Worm (Caenorhabditis elegans) whole organism, L1 larva: ENCODE measurements around the gene F55C5.10.

ENCODE experiments used
- ceh-90 ChIP-seq: sonication (generic microtip); optimal IDR thresholded peaks from 2 replicates; lab custom pipeline; 2016; ENCODE audit warnings: missing genetic modification characterization, missing compliant biosample characterization
- egl-27 ChIP-seq, 2 experiments: fragments of 150-350 bp in 1 of 2; sonication (generic microtip); optimal IDR thresholded peaks; 3 replicates each; lab custom pipeline; 2017 to 2018; ENCODE audit warnings: missing biosample characterization in 2 of 2, missing genetic modification characterization in 2 of 2, missing genetic modification reagents in 2 of 2
- lin-13 ChIP-seq: fragments of 150-350 bp; optimal IDR thresholded peaks from 2 replicates; lab custom pipeline; 2014; ENCODE audit warnings: missing biosample characterization, missing genetic modification reagents, missing genetic modification characterization
- nhr-12 ChIP-seq: sonication (generic microtip); optimal IDR thresholded peaks from 2 replicates; lab custom pipeline; 2017; ENCODE audit warnings: missing biosample characterization, missing genetic modification characterization
- nhr-28 ChIP-seq: fragments of 150-350 bp; optimal IDR thresholded peaks from 2 replicates; lab custom pipeline; 2014; ENCODE audit warnings: missing biosample characterization, missing genetic modification characterization
- nhr-76 ChIP-seq: sonication (generic microtip); optimal IDR thresholded peaks from 2 replicates; lab custom pipeline; 2017; ENCODE audit warnings: missing biosample characterization, missing genetic modification characterization
- nhr-90 ChIP-seq: sonication (generic microtip); optimal IDR thresholded peaks from 2 replicates; lab custom pipeline; 2016; ENCODE audit warnings: mild to moderate bottlenecking, missing genetic modification characterization, missing compliant biosample characterization; ENCODE audit not compliant: poor library complexity
- pqm-1 ChIP-seq: sonication (generic microtip); optimal IDR thresholded peaks from 3 replicates; lab custom pipeline; 2017; ENCODE audit warnings: missing biosample characterization, missing genetic modification characterization
- swsn-7 ChIP-seq: sonication (generic microtip); optimal IDR thresholded peaks from 2 replicates; lab custom pipeline; 2016; ENCODE audit warnings: missing genetic modification characterization, missing compliant biosample characterization
- unc-130 ChIP-seq: fragments of 150-350 bp; optimal IDR thresholded peaks from 2 replicates; lab custom pipeline; 2017; ENCODE audit warnings: missing biosample characterization, missing genetic modification characterization, inconsistent platforms
- unc-62 ChIP-seq: fragments of 150-350 bp; optimal IDR thresholded peaks from 2 replicates; lab custom pipeline; 2014; ENCODE audit warnings: missing biosample characterization, missing genetic modification reagents, missing genetic modification characterization
- ztf-11 ChIP-seq, 2 experiments: sonication (generic microtip); optimal IDR thresholded peaks; 2 replicates each; lab custom pipeline; 2016 to 2017; ENCODE audit warnings: missing genetic modification characterization in 2 of 2, missing biosample characterization in 1 of 2, missing compliant biosample characterization in 1 of 2
- ztf-4 ChIP-seq: fragments of 150-350 bp; optimal IDR thresholded peaks from 2 replicates; lab custom pipeline; 2014; ENCODE audit warnings: missing biosample characterization, missing genetic modification characterization

DNA sequence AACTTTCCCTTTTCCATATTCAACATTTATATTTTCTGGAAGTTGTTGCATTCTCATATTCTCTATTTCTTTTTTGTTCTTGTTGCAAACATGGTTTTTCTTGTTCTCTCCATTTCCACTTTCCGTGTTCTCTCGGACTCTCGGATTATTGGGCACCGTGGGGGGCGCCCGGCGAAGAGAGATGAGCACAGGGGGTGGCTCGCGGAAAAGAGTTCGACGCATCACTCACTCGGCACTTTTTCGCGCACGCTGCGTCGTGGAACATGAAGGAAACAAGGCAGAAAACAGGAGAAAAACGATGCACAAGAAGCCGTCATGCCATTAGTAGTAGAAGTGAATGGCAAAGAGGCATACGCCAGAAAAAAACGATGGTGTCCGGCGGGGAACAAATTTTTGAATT, 43.4 kb downstream of the F55C5.10 start:
- TF ChIP-seq nhr-28 (tag; lab: Kevin White, UChicago) (no peak), ztf-11 (tag; optimal IDR thresholded peaks at IDR 0.05; lab: Kevin White, UChicago) (no peak), unc-62 (GFP tag; lab: Kevin White, UChicago) (no peak), ceh-90 (tag; lab: Kevin White, UChicago) (no peak), ztf-4 (tag; lab: Kevin White, UChicago) (no peak), unc-130 (tag; lab: Kevin White, UChicago) (no peak), nhr-76 (tag; lab: Kevin White, UChicago) (no peak), lin-13 (GFP tag; lab: Kevin White, UChicago) (no peak), pqm-1 (tag; lab: Kevin White, UChicago) (no peak), nhr-12 (tag; lab: Kevin White, UChicago) (no peak), swsn-7 (tag; lab: Kevin White, UChicago) (no peak), nhr-90 (no peak), egl-27 (tag; optimal IDR thresholded peaks at IDR 0.05; lab: Kevin White, UChicago) (no peak)
